Worm (Caenorhabditis elegans) whole organism, early embryonic: ENCODE results near the gene C54G7.1.

Experiments
- B0310.2 ChIP-seq: sonication (generic microtip); optimal IDR thresholded peaks from 2 replicates; lab custom pipeline; 2016; ENCODE audit warnings: mild to moderate bottlenecking, missing genetic modification characterization, missing compliant biosample characterization
- F13C5.2 ChIP-seq: sonication (generic microtip); optimal IDR thresholded peaks from 2 replicates; lab custom pipeline; 2017; ENCODE audit warnings: mild to moderate bottlenecking, missing genetic modification characterization, inconsistent platforms, missing compliant biosample characterization
- aly-1 ChIP-seq: sonication (generic microtip); optimal IDR thresholded peaks from 2 replicates; lab custom pipeline; 2016; ENCODE audit warnings: missing genetic modification characterization, missing compliant biosample characterization
- ama-1 ChIP-seq: fragments of 150-350 bp; optimal IDR thresholded peaks from 2 replicates; lab custom pipeline; 2014
- ceh-13 ChIP-seq: fragments of 200-800 bp; sonication (Bioruptor generic); optimal IDR thresholded peaks from 2 replicates; lab custom pipeline; 2018; ENCODE audit warnings: mild to moderate bottlenecking, missing genetic modification characterization, missing compliant biosample characterization
- ceh-36 ChIP-seq: sonication (generic microtip); optimal IDR thresholded peaks from 2 replicates; lab custom pipeline; 2016; ENCODE audit warnings: missing genetic modification characterization, inconsistent platforms, missing compliant biosample characterization
- ets-7 ChIP-seq: sonication (generic microtip); optimal IDR thresholded peaks from 2 replicates; lab custom pipeline; 2016; ENCODE audit warnings: missing genotype, missing genetic modification characterization, missing compliant biosample characterization
- flt-1 ChIP-seq: fragments of 200-800 bp; sonication (Bioruptor generic); IDR thresholded peaks from 2 replicates; pipeline ENCODE4 v1.3.6; 2022; ENCODE audit warnings: missing genetic modification characterization, missing compliant biosample characterization
- hmbx-1 ChIP-seq: sonication (generic microtip); optimal IDR thresholded peaks from 2 replicates; lab custom pipeline; 2016; ENCODE audit warnings: mild to moderate bottlenecking, missing genetic modification characterization, missing compliant biosample characterization
- hmg-4 ChIP-seq: fragments of 200-800 bp; sonication (Bioruptor generic); optimal IDR thresholded peaks from 2 replicates; lab custom pipeline; 2018; ENCODE audit warnings: mild to moderate bottlenecking, missing genetic modification characterization, missing compliant biosample characterization
- hnd-1 ChIP-seq: sonication (generic microtip); optimal IDR thresholded peaks from 2 replicates; lab custom pipeline; 2016; ENCODE audit warnings: missing genetic modification characterization, missing compliant biosample characterization
- pes-1 ChIP-seq: fragments of 200-800 bp; sonication (Bioruptor generic); IDR thresholded peaks from 2 replicates; pipeline ENCODE4 v1.3.6; 2022; ENCODE audit warnings: missing genetic modification reagents, missing genetic modification characterization, missing compliant biosample characterization
- scrt-1 ChIP-seq: fragments of 200-800 bp; sonication (Bioruptor generic); IDR thresholded peaks from 2 replicates; pipeline ENCODE4 v1.3.6; 2022; ENCODE audit warnings: missing genetic modification characterization, missing compliant biosample characterization
- sea-1 ChIP-seq: fragments of 200-800 bp; sonication (Bioruptor generic); conservative IDR thresholded peaks from 2 replicates; pipeline ENCODE4 v1.3.6; 2022; ENCODE audit warnings: missing genetic modification characterization, missing compliant biosample characterization
- tbx-11 ChIP-seq: fragments of 200-800 bp; sonication (Bioruptor generic); IDR thresholded peaks from 2 replicates; pipeline ENCODE4 v1.3.6; 2022; ENCODE audit warnings: missing genetic modification characterization, missing compliant biosample characterization
- tbx-37 ChIP-seq: fragments of 200-800 bp; sonication (Bioruptor generic); conservative IDR thresholded peaks from 2 replicates; pipeline ENCODE4 v1.3.6; 2022; ENCODE audit warnings: missing genetic modification reagents, missing genetic modification characterization, missing compliant biosample characterization
- tra-4 ChIP-seq: sonication (generic microtip); optimal IDR thresholded peaks from 2 replicates; lab custom pipeline; 2017; ENCODE audit warnings: missing genetic modification characterization, missing compliant biosample characterization

C54G7.1 gene

DNA sequence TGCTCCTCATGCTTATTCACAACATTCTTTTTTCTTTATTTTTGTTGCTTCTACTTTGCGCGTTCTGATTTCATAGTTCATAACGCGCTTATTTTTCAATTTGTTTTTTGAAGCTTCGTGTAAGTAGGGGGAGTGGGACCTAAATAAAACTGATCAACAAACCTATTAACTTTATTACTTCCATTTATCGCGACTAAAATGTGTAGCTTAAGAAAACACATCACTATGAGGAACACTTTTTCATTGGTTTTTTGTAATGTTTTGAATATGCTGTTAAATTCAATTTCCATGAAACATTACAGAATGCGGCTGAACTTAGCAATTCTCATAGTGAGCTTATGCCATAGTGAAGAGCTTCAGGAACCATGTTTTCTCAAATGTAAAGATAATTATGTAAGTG, at the start of gene C54G7.1:
C54G7.1 (plus strand) TSS at position 301 of the 400 bp plus-strand sequence.
- TF ChIP-seq aly-1 (tag; lab: Kevin White, UChicago), result no peak
- no peak for TF ChIP-seq ceh-13
- no peak for TF ChIP-seq tra-4 (tag; lab: Kevin White, UChicago)
- no peak for TF ChIP-seq ets-7
- no peak for TF ChIP-seq ama-1 (lab: Kevin White, UChicago)
- TF ChIP-seq B0310.2 (tag; lab: Kevin White, UChicago), result no peak
- TF ChIP-seq tbx-11 (GFP tag; lab: Robert Waterston, UW), result no peak
- no peak for TF ChIP-seq pes-1 (GFP tag; lab: Robert Waterston, UW)
- TF ChIP-seq hmbx-1 (tag; lab: Kevin White, UChicago), result no peak
- TF ChIP-seq ceh-36, result no peak
- no peak for TF ChIP-seq tbx-37 (GFP tag; lab: Robert Waterston, UW)
- TF ChIP-seq sea-1 (GFP tag; lab: Robert Waterston, UW), result no peak
- no peak for TF ChIP-seq flt-1 (GFP tag; lab: Robert Waterston, UW)
- no peak for TF ChIP-seq hnd-1 (tag; lab: Kevin White, UChicago)
- no peak for TF ChIP-seq F13C5.2
- no peak for TF ChIP-seq scrt-1 (GFP tag; lab: Robert Waterston, UW)
- TF ChIP-seq hmg-4 (GFP tag; lab: Kevin White, UChicago), result no peak

DNA sequence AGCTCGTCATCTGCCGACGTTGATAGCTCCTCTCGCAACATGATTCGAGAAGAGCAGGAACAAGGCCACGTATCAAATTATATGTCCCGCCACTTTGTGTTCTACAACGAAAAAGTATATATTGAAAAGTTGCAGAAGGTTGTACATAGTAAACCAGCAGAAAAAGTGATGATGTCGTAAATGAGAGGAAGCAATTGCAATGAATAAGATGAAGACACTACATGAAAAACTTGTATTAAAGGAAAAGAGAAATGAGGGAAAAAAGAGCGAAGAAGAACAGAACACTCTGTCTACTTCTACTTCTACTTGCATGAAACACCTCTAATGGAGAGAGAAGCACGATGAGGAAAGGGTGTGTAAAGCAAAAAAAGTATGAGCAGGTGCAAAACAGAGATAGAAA, 38.6 kb upstream of the C54G7.1 start, which contains the start of gene T23F2.2:
T23F2.2 (minus strand) TSS at position 101 of the 400 bp plus-strand sequence.
- TF ChIP-seq flt-1 (GFP tag; lab: Robert Waterston, UW), result no peak
- no peak for TF ChIP-seq tbx-37 (GFP tag; lab: Robert Waterston, UW)

- TF ChIP-seq F13C5.2, result no peak
- no peak for TF ChIP-seq hmbx-1 (tag; lab: Kevin White, UChicago)
- no peak for TF ChIP-seq ama-1 (lab: Kevin White, UChicago)
- no peak for TF ChIP-seq tra-4 (tag; lab: Kevin White, UChicago)
- no peak for TF ChIP-seq pes-1 (GFP tag; lab: Robert Waterston, UW)
- TF ChIP-seq sea-1 (GFP tag; lab: Robert Waterston, UW), result no peak
- no peak for TF ChIP-seq ceh-13
- no peak for TF ChIP-seq aly-1 (tag; lab: Kevin White, UChicago)
These were observed 37.2 kb upstream of the C54G7.1 start for ce11 chrX:5506432-5506977.

DNA sequence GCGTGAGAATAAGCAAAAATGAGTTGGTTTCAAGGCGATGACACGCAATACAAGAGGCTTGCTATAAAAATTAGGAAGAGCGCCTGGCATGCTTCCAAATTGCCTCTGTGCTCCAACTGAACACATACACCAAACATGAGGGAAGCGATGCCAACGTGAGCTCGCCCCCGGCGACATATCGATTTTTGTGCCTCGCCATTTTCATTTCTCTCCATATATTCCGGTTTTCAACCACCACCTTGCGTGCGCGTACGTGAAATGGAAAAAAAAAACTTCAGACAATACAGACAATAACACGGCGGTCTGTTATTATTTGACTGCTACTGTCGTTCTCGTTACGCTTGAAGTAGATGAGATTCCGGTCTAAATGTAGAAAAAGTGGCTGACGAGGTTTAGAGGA, 35.8 kb upstream of the C54G7.1 start:
- TF ChIP-seq F13C5.2, result no peak
- TF ChIP-seq aly-1 (tag; lab: Kevin White, UChicago), result no peak
- no peak for TF ChIP-seq hnd-1 (tag; lab: Kevin White, UChicago)
- no peak for TF ChIP-seq ama-1 (lab: Kevin White, UChicago)
- no peak for TF ChIP-seq tbx-11 (GFP tag; lab: Robert Waterston, UW)
- TF ChIP-seq hmbx-1 (tag; lab: Kevin White, UChicago), result no peak
- TF ChIP-seq scrt-1 (GFP tag; lab: Robert Waterston, UW), result no peak
- TF ChIP-seq tbx-37 (GFP tag; lab: Robert Waterston, UW), result no peak
- TF ChIP-seq tra-4 (tag; lab: Kevin White, UChicago), result no peak
- no peak for TF ChIP-seq ceh-13
- no peak for TF ChIP-seq pes-1 (GFP tag; lab: Robert Waterston, UW)
- no peak for TF ChIP-seq sea-1 (GFP tag; lab: Robert Waterston, UW)
- TF ChIP-seq ets-7, result no peak
- no peak for TF ChIP-seq B0310.2 (tag; lab: Kevin White, UChicago)
- TF ChIP-seq hmg-4 (GFP tag; lab: Kevin White, UChicago), result no peak

DNA sequence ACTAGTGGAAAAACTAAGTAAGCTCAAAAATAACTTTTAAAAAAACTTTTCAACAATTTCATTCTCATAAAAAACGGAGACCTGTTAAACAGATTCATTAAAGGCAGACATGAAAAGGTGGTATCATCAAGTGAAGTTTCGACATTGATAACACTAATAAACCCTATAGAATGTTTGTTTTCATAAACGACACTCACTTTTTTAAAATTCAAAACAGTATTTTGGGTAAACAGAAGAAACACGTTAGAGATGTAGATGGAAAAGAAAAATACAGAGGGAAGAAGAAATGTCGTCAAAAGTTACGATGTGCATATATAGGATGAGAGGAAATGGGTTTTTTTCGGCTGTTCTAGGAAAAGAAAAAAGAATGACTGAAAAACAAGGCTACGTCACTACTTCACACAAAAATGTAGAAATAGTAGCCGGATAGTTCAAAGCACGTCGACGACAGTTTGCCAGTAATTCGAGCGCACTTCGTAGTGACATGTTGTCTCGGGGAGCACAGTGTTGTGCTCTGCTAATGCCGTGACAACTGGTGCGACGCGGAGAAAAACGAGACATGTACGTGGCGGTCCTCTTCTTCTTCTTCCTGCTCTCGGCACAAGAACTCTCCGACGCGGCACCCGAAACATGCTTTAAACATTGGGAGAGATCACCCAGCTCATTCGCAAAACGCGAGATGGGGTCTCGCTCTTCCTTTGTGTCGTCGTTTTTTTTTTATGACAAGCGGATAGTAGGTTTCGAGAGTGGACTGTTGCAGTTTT, 34.5 kb upstream of the C54G7.1 start:
- TF ChIP-seq ets-7 (no peak), hmg-4 (GFP tag; lab: Kevin White, UChicago) (peak; percentile 15), ceh-36 (no peak)

DNA sequence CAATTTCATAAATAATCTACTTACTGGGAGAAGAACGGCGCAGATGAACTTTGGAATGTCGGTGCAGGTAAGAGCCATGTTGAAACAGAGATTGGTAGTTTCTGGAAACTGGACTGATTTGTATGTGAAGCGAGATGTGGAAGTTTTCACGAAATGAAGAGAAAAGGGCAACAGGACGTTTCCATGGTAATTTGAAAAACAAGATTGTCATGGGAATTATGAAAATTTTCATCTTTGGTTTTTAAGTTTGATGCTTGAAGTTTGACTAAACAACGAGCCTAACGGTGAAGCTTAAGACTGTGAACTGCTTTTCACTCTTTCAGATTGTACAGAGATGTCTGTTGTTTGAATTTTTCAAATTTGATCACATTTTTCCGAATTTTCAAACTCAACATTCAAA, 31.5 kb upstream of the C54G7.1 start, which contains the start of gene T23F2.3:
T23F2.3 (minus strand) TSS at position 101 of the 400 bp plus-strand sequence.
- TF ChIP-seq ama-1 (lab: Kevin White, UChicago) (no peak), aly-1 (tag; lab: Kevin White, UChicago) (no peak), tra-4 (tag; lab: Kevin White, UChicago) (no peak), sea-1 (GFP tag; lab: Robert Waterston, UW) (no peak), hnd-1 (tag; lab: Kevin White, UChicago) (no peak), hmbx-1 (tag; lab: Kevin White, UChicago) (no peak), pes-1 (GFP tag; lab: Robert Waterston, UW) (no peak), ceh-13 (no peak), tbx-11 (GFP tag; lab: Robert Waterston, UW) (no peak), ets-7 (no peak), tbx-37 (GFP tag; lab: Robert Waterston, UW) (no peak), F13C5.2 (no peak), scrt-1 (GFP tag; lab: Robert Waterston, UW) (no peak), flt-1 (GFP tag; lab: Robert Waterston, UW) (no peak), ceh-36 (no peak), B0310.2 (tag; lab: Kevin White, UChicago) (no peak), hmg-4 (GFP tag; lab: Kevin White, UChicago) (no peak)

DNA sequence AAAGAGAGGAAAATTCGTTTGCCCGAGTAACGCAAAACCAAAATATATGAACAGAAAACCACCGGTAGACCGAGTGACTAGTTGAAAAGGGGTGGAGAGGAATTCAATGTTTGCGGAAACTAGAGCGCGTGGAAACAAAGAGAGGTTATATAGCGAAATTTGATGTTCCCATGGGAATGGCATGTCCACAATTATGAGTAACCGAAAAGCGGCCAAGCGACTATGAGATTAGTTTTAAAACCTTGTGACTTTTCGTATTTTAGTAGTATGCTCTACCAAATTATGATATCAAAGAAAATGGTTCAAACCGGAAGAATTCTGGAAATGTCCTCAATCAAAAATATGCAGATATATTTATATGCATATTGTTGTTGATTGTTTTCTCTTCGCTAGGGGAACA, 31.0 kb upstream of the C54G7.1 start:
- TF ChIP-seq tbx-11 (GFP tag; lab: Robert Waterston, UW) (no peak), B0310.2 (tag; lab: Kevin White, UChicago) (no peak), sea-1 (GFP tag; lab: Robert Waterston, UW) (no peak), tbx-37 (GFP tag; lab: Robert Waterston, UW) (no peak), flt-1 (GFP tag; lab: Robert Waterston, UW) (no peak), ceh-13 (no peak), hnd-1 (tag; lab: Kevin White, UChicago) (no peak), hmbx-1 (tag; lab: Kevin White, UChicago) (no peak), ceh-36 (no peak), scrt-1 (GFP tag; lab: Robert Waterston, UW) (no peak), ama-1 (lab: Kevin White, UChicago) (no peak)
